Worm (Caenorhabditis elegans) whole organism, L4 larva: Measurements from ENCODE around the gene C28D4.8.

ENCODE experiments used
- T20F7.1 ChIP-seq: fragments of 200-800 bp; sonication (Bioruptor generic); optimal IDR thresholded peaks from 2 replicates; lab custom pipeline; 2018; ENCODE audit warnings: mild to moderate bottlenecking, missing genetic modification characterization, missing compliant biosample characterization
- aha-1 ChIP-seq: fragments of 150-350 bp; peaks from one replicate; lab custom pipeline; 2014; ENCODE audit warnings: missing biosample characterization, missing genetic modification characterization
- ceh-32 ChIP-seq: sonication (generic microtip); optimal IDR thresholded peaks from 2 replicates; lab custom pipeline; 2016; ENCODE audit warnings: mild to moderate bottlenecking, missing genetic modification characterization, missing compliant biosample characterization; ENCODE audit not compliant: poor library complexity
- ceh-44 ChIP-seq: fragments of 200-800 bp; sonication (Bioruptor generic); IDR thresholded peaks from 2 replicates; pipeline ENCODE4 v1.3.6; 2022; ENCODE audit warnings: missing genetic modification reagents, missing genetic modification characterization, missing compliant biosample characterization
- cey-2 ChIP-seq: sonication (generic microtip); optimal IDR thresholded peaks from 3 replicates; lab custom pipeline; 2017; ENCODE audit warnings: missing genetic modification characterization, mild to moderate bottlenecking, missing compliant biosample characterization, antibody characterized with exemption, borderline replicate concordance; ENCODE audit not compliant: insufficient read depth
- ctbp-1 ChIP-seq: fragments of 200-800 bp; sonication (Bioruptor generic); IDR thresholded peaks from 2 replicates; pipeline ENCODE4 v1.3.6; 2022; ENCODE audit warnings: missing genetic modification reagents, missing genetic modification characterization, missing compliant biosample characterization
- daf-16 ChIP-seq, 3 experiments: sonication (generic microtip); optimal IDR thresholded peaks; 2 replicates each; lab custom pipeline; 2016 to 2017; ENCODE audit warnings: missing genetic modification characterization in 3 of 3, missing genetic modification reagents in 3 of 3, mild to moderate bottlenecking in 2 of 3, missing compliant biosample characterization in 2 of 3, missing biosample characterization in 1 of 3, moderate library complexity in 1 of 3
- dmd-8 ChIP-seq: fragments of 200-800 bp; sonication (Bioruptor generic); IDR thresholded peaks from 2 replicates; pipeline ENCODE4 v1.3.6; 2022; ENCODE audit warnings: missing genetic modification characterization, missing compliant biosample characterization
- dmd-9 ChIP-seq: fragments of 200-800 bp; sonication (Bioruptor generic); IDR thresholded peaks from 2 replicates; pipeline ENCODE4 v1.3.6; 2022; ENCODE audit warnings: missing genetic modification reagents, missing genetic modification characterization, missing compliant biosample characterization
- fos-1 ChIP-seq: fragments of 150-350 bp; optimal IDR thresholded peaks from 2 replicates; lab custom pipeline; 2014; ENCODE audit warnings: missing biosample characterization, missing genetic modification characterization
- hlh-11 ChIP-seq: fragments of 200-800 bp; sonication (Bioruptor generic); optimal IDR thresholded peaks from 2 replicates; lab custom pipeline; 2018; ENCODE audit warnings: mild to moderate bottlenecking, missing genetic modification characterization, missing compliant biosample characterization
- lin-13 ChIP-seq: fragments of 150-350 bp; optimal IDR thresholded peaks from 2 replicates; lab custom pipeline; 2014; ENCODE audit warnings: missing biosample characterization, missing genetic modification reagents, missing genetic modification characterization
- lin-29 ChIP-seq: fragments of 200-800 bp; sonication (Bioruptor generic); IDR thresholded peaks from 2 replicates; pipeline ENCODE4 v1.3.6; 2022; ENCODE audit warnings: missing genetic modification reagents, missing genetic modification characterization, missing compliant biosample characterization
- lin-38 ChIP-seq: fragments of 200-800 bp; sonication (Bioruptor generic); IDR thresholded peaks from 2 replicates; pipeline ENCODE4 v1.3.6; 2022; ENCODE audit warnings: missing genetic modification reagents, missing genetic modification characterization, missing compliant biosample characterization
- madf-9 ChIP-seq: fragments of 200-800 bp; sonication (Bioruptor generic); conservative IDR thresholded peaks from 2 replicates; pipeline ENCODE4 v1.3.6; 2022; ENCODE audit warnings: missing genetic modification reagents, missing genetic modification characterization, missing compliant biosample characterization
- mes-2 ChIP-seq: sonication (generic microtip); optimal IDR thresholded peaks from 2 replicates; lab custom pipeline; 2016; ENCODE audit warnings: missing genotype, mild to moderate bottlenecking, missing genetic modification characterization, missing compliant biosample characterization; ENCODE audit not compliant: poor library complexity, severe bottlenecking
- nhr-11 ChIP-seq: fragments of 150-350 bp; optimal IDR thresholded peaks from 2 replicates; lab custom pipeline; 2014; ENCODE audit warnings: missing biosample characterization, missing genetic modification characterization
- nhr-25 ChIP-seq: sonication (generic microtip); optimal IDR thresholded peaks from 2 replicates; lab custom pipeline; 2017; ENCODE audit warnings: missing genetic modification characterization, mild to moderate bottlenecking, missing compliant biosample characterization, antibody characterized with exemption, moderate library complexity, borderline replicate concordance; ENCODE audit not compliant: insufficient read depth
- nhr-28 ChIP-seq: fragments of 150-350 bp; optimal IDR thresholded peaks from 2 replicates; lab custom pipeline; 2014; ENCODE audit warnings: missing biosample characterization, missing genetic modification characterization
- nhr-41 ChIP-seq: fragments of 200-800 bp; sonication (Bioruptor generic); IDR thresholded peaks from 2 replicates; pipeline ENCODE4 v1.3.6; 2022; ENCODE audit warnings: missing genetic modification reagents, missing genetic modification characterization, missing compliant biosample characterization
- nhr-77 ChIP-seq: fragments of 150-350 bp; optimal IDR thresholded peaks from 2 replicates; lab custom pipeline; 2014; ENCODE audit warnings: missing biosample characterization, missing genetic modification characterization
- rbr-2 ChIP-seq: sonication (generic microtip); optimal IDR thresholded peaks from 2 replicates; lab custom pipeline; 2016; ENCODE audit warnings: missing genotype, missing genetic modification characterization, missing compliant biosample characterization
- sdz-12 ChIP-seq: fragments of 200-800 bp; sonication (Bioruptor generic); optimal IDR thresholded peaks from 2 replicates; lab custom pipeline; 2018; ENCODE audit warnings: mild to moderate bottlenecking, missing genetic modification characterization, missing compliant biosample characterization
- skn-1 ChIP-seq: fragments of 150-350 bp; optimal IDR thresholded peaks from 2 replicates; lab custom pipeline; 2014; ENCODE audit warnings: missing biosample characterization, missing genetic modification characterization
- unc-62 ChIP-seq, 3 experiments: fragments of 150-350 bp in 1 of 3; sonication (generic microtip); optimal IDR thresholded peaks in 2 of 3; peaks in 1 of 3; 1 replicate in 1 of 3; 2 replicates in 2 of 3; lab custom pipeline; 2014 to 2017; ENCODE audit warnings: missing biosample characterization in 3 of 3, missing genetic modification characterization in 3 of 3, missing genetic modification reagents in 3 of 3, missing genotype in 1 of 3
- zag-1 ChIP-seq: fragments of 150-350 bp; optimal IDR thresholded peaks from 2 replicates; lab custom pipeline; 2014; ENCODE audit warnings: missing biosample characterization, missing genetic modification characterization
- zfp-2 ChIP-seq: sonication (generic microtip); optimal IDR thresholded peaks from 2 replicates; lab custom pipeline; 2016; ENCODE audit warnings: mild to moderate bottlenecking, missing genetic modification characterization, missing compliant biosample characterization
- zfp-3 ChIP-seq: fragments of 200-800 bp; sonication (Bioruptor generic); conservative IDR thresholded peaks from 2 replicates; pipeline ENCODE4 v1.3.6; 2022; ENCODE audit warnings: missing genetic modification reagents, missing genetic modification characterization, missing compliant biosample characterization
- zip-11 ChIP-seq: fragments of 200-800 bp; sonication (Bioruptor generic); IDR thresholded peaks from 2 replicates; pipeline ENCODE4 v1.3.6; 2022; ENCODE audit warnings: missing genetic modification characterization, missing compliant biosample characterization
- ztf-11 ChIP-seq: fragments of 150-350 bp; optimal IDR thresholded peaks from 2 replicates; lab custom pipeline; 2014; ENCODE audit warnings: missing biosample characterization, missing genetic modification characterization
- ztf-7 ChIP-seq: fragments of 150-350 bp; optimal IDR thresholded peaks from 2 replicates; lab custom pipeline; 2014; ENCODE audit warnings: missing biosample characterization, missing genetic modification characterization

The C28D4.8 gene

DNA sequence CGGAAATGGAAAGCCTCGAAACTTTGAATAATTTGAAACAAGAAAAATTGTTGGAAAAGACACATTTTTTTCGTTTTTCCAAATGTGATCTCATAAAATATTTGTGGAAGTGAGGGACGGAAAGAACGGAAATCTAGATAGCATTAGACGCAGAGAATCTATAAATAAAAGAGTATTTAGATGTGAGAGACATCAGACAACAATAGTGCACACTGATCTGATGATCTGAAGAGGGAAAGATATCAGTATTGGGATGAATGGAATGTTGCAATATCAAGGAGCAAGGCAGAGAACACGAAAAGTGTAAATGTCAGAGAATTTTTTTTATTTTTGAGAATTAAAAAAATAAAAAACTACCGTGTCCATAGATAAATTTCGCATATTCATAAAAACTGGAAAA is 13.4 kb downstream of the C28D4.8 start:
- TF ChIP-seq hlh-11 (peak; percentile 1), dmd-8 (no peak), nhr-77 (tag; lab: Kevin White, UChicago) (no peak), nhr-11 (tag; lab: Kevin White, UChicago) (no peak)

DNA sequence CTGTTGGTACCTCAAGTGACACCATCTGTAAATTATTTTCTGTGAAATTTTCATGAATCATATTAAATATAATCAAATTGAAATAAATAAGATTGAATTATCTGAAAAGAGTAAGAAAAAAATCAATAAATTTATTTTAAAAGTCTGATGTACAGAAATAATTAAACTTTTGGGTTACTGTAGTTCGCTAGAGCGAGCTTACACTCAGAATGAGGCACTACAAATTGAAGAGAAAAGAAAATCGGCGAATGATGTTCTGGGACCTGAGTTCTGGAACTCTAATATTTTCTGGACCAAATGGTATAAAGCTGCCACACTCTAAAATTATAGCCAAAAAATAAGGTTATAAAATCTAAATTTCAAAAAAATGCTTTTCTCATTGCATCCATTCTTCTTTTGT is 14.3 kb downstream of the C28D4.8 start:
- TF ChIP-seq mes-2 (tag; lab: Kevin White, UChicago) (no peak), lin-38 (GFP tag; lab: Robert Waterston, UW) (peak; percentile 59)
- TF ChIP-seq, all 104 proteins: peak for 1

ce11 chrIV:9728376-9728775 is 19.9 kb downstream of the C28D4.8 start, which contains the start of gene nhr-100:
nhr-100 (plus strand) TSS chrIV:9728676.
- TF ChIP-seq nhr-41 (GFP tag; lab: Robert Waterston, UW) (no peak), zfp-2 (tag; lab: Kevin White, UChicago) (no peak), rbr-2 (tag; lab: Kevin White, UChicago) (no peak)
- TF ChIP-seq, all 104 proteins: peak for 0

DNA sequence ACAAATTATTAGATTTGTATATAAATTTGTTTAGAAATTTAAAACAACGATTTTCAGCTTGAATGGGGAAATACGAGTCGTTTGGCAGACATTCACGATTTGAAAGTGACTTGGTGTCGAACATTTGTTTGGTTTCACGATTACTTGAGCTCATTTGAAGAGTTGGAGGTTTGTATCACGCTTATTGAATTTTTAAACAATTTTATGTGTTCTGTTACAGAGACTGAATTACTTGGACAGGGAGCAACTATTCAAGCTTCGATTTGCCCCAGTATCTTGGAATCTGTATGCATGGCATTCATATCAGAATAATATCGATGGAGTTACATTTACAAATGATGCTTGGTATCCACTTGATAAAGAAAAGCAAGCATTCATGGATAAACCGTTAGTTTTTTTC is 21.0 kb downstream of the C28D4.8 start:
- peak in 1 of 2 experiments; percentile 91 for TF ChIP-seq unc-62 (GFP tag; optimal IDR thresholded peaks at IDR 0.05 in 1 of 2; lab: Kevin White, UChicago)
- TF ChIP-seq unc-62 (tag; optimal IDR thresholded peaks at IDR 0.05; lab: Kevin White, UChicago) = no peak
- no peak for TF ChIP-seq cey-2 (tag; lab: Kevin White, UChicago)

- TF ChIP-seq nhr-11 (tag; lab: Kevin White, UChicago) (peak; percentile 38), cey-2 (tag; lab: Kevin White, UChicago) (no peak), zip-11 (GFP tag; lab: Robert Waterston, UW) (no peak), madf-9 (GFP tag; lab: Robert Waterston, UW) (no peak), T20F7.1 (GFP tag; lab: Kevin White, UChicago) (no peak), skn-1 (no peak), aha-1 (tag; lab: Kevin White, UChicago) (peak; percentile 80), ceh-44 (no peak), sdz-12 (GFP tag; lab: Kevin White, UChicago) (no peak), fos-1 (tag; lab: Kevin White, UChicago) (no peak), ztf-11 (tag; lab: Kevin White, UChicago) (no peak), hlh-11 (no peak), nhr-25 (tag; lab: Kevin White, UChicago) (no peak), lin-13 (GFP tag; lab: Kevin White, UChicago) (no peak), nhr-28 (tag; lab: Kevin White, UChicago) (no peak), ctbp-1 (GFP tag; lab: Robert Waterston, UW) (no peak), unc-62 (GFP tag; optimal IDR thresholded peaks at IDR 0.05 in 1 of 2; lab: Kevin White, UChicago) (peak in 1 of 2 experiments; percentile 63), unc-62 (tag; optimal IDR thresholded peaks at IDR 0.05; lab: Kevin White, UChicago) (no peak), daf-16 (GFP tag; optimal IDR thresholded peaks at IDR 0.05; lab: Kevin White, UChicago) (no peak), daf-16 (tag; optimal IDR thresholded peaks at IDR 0.05; lab: Kevin White, UChicago) (no peak), ceh-32 (tag; lab: Kevin White, UChicago) (no peak), zag-1 (tag; lab: Kevin White, UChicago) (no peak), ztf-7 (tag; lab: Kevin White, UChicago) (no peak), lin-29 (GFP tag; lab: Robert Waterston, UW) (no peak), dmd-8 (no peak), dmd-9 (no peak), zfp-3 (no peak)
Measured at ce11 chrIV:9725468-9725985, 22.7 kb downstream of the C28D4.8 start.
